Worm (Caenorhabditis elegans) whole organism, L3 larva: ENCODE measurements around the gene T26G10.4.

Experiments used
- R02D3.7 ChIP-seq: fragments of 150-350 bp; optimal IDR thresholded peaks from 2 replicates; lab custom pipeline; 2014; ENCODE audit warnings: missing biosample characterization, missing genetic modification characterization
- ZK546.5 ChIP-seq: sonication (generic microtip); optimal IDR thresholded peaks from 2 replicates; lab custom pipeline; 2017; ENCODE audit warnings: missing biosample characterization, missing genetic modification characterization
- aly-2 ChIP-seq: fragments of 150-350 bp; optimal IDR thresholded peaks from 2 replicates; lab custom pipeline; 2014; ENCODE audit warnings: missing biosample characterization, missing genetic modification characterization
- ama-1 ChIP-seq: fragments of 150-350 bp; optimal IDR thresholded peaks from 2 replicates; lab custom pipeline; 2018
- ceh-16 ChIP-seq: sonication (generic microtip); optimal IDR thresholded peaks from 2 replicates; lab custom pipeline; 2017; ENCODE audit warnings: missing biosample characterization, missing genetic modification characterization
- ceh-28 ChIP-seq: fragments of 150-350 bp; optimal IDR thresholded peaks from 2 replicates; lab custom pipeline; 2014; ENCODE audit warnings: missing biosample characterization, missing genetic modification reagents, missing genetic modification characterization
- ceh-82 ChIP-seq: fragments of 150-350 bp; optimal IDR thresholded peaks from 2 replicates; lab custom pipeline; 2014; ENCODE audit warnings: missing biosample characterization, missing genetic modification characterization
- ceh-9 ChIP-seq: sonication (generic microtip); optimal IDR thresholded peaks from 2 replicates; lab custom pipeline; 2018; ENCODE audit warnings: missing biosample characterization, missing genetic modification characterization
- egl-27 ChIP-seq: sonication (generic microtip); optimal IDR thresholded peaks from 4 replicates; lab custom pipeline; 2017; ENCODE audit warnings: missing biosample characterization, missing genetic modification reagents, missing genetic modification characterization
- egl-5 ChIP-seq: fragments of 150-350 bp; optimal IDR thresholded peaks from 2 replicates; lab custom pipeline; 2017; ENCODE audit warnings: missing biosample characterization, missing genetic modification reagents, missing genetic modification characterization, inconsistent platforms
- elt-1 ChIP-seq: fragments of 150-350 bp; optimal IDR thresholded peaks from 2 replicates; lab custom pipeline; 2014; ENCODE audit warnings: missing biosample characterization, missing genetic modification characterization
- elt-2 ChIP-seq: sonication (generic microtip); optimal IDR thresholded peaks from 2 replicates; lab custom pipeline; 2016; ENCODE audit warnings: missing genetic modification reagents, mild to moderate bottlenecking, missing genetic modification characterization, missing compliant biosample characterization
- eor-1 ChIP-seq, 2 experiments: fragments of 150-350 bp; optimal IDR thresholded peaks; 2 replicates each; lab custom pipeline; 2014 to 2018; ENCODE audit warnings: missing biosample characterization in 2 of 2, missing genetic modification characterization in 2 of 2
- fkh-10 ChIP-seq: sonication (generic microtip); optimal IDR thresholded peaks from 2 replicates; lab custom pipeline; 2017; ENCODE audit warnings: missing biosample characterization, missing genetic modification reagents, missing genetic modification characterization
- fkh-2 ChIP-seq: fragments of 150-350 bp; optimal IDR thresholded peaks from 2 replicates; lab custom pipeline; 2014; ENCODE audit warnings: missing biosample characterization, missing genetic modification reagents, missing genetic modification characterization
- fos-1 ChIP-seq: fragments of 150-350 bp; optimal IDR thresholded peaks from 2 replicates; lab custom pipeline; 2014; ENCODE audit warnings: missing biosample characterization, missing genetic modification characterization
- hmg-11 ChIP-seq: sonication (generic microtip); optimal IDR thresholded peaks from 2 replicates; lab custom pipeline; 2016; ENCODE audit warnings: missing genetic modification characterization, missing compliant biosample characterization
- jun-1 ChIP-seq: fragments of 150-350 bp; optimal IDR thresholded peaks from 2 replicates; lab custom pipeline; 2014; ENCODE audit warnings: missing biosample characterization, missing genetic modification reagents, missing genetic modification characterization
- lin-15B ChIP-seq: fragments of 150-350 bp; optimal IDR thresholded peaks from 2 replicates; lab custom pipeline; 2014; ENCODE audit warnings: missing biosample characterization, missing genetic modification characterization
- lin-39 ChIP-seq: fragments of 150-350 bp; optimal IDR thresholded peaks from 2 replicates; lab custom pipeline; 2018; ENCODE audit warnings: missing biosample characterization, missing genetic modification reagents, missing genetic modification characterization
- lsy-12 ChIP-seq: sonication (generic microtip); optimal IDR thresholded peaks from 2 replicates; lab custom pipeline; 2016; ENCODE audit warnings: mild to moderate bottlenecking, missing genetic modification characterization, missing compliant biosample characterization
- mdl-1 ChIP-seq: fragments of 150-350 bp; optimal IDR thresholded peaks from 2 replicates; lab custom pipeline; 2014; ENCODE audit warnings: missing biosample characterization, missing genetic modification characterization
- nfya-1 ChIP-seq: sonication (generic microtip); optimal IDR thresholded peaks from 2 replicates; lab custom pipeline; 2017; ENCODE audit warnings: missing genetic modification characterization, mild to moderate bottlenecking, missing compliant biosample characterization, antibody characterized with exemption, moderate library complexity; ENCODE audit not compliant: insufficient read depth
- nhr-11 ChIP-seq: fragments of 150-350 bp; optimal IDR thresholded peaks from 2 replicates; lab custom pipeline; 2014; ENCODE audit warnings: missing biosample characterization, missing genetic modification characterization
- nhr-12 ChIP-seq: fragments of 150-350 bp; optimal IDR thresholded peaks from 2 replicates; lab custom pipeline; 2014; ENCODE audit warnings: missing biosample characterization, missing genetic modification characterization
- nhr-23 ChIP-seq: fragments of 150-350 bp; optimal IDR thresholded peaks from 2 replicates; lab custom pipeline; 2014; ENCODE audit warnings: missing biosample characterization, missing genetic modification reagents, missing genetic modification characterization
- nhr-25 ChIP-seq: sonication (generic microtip); optimal IDR thresholded peaks from 2 replicates; lab custom pipeline; 2017; ENCODE audit warnings: missing biosample characterization, missing genetic modification characterization
- nhr-28 ChIP-seq: fragments of 150-350 bp; optimal IDR thresholded peaks from 2 replicates; lab custom pipeline; 2014; ENCODE audit warnings: missing biosample characterization, missing genetic modification characterization
- nhr-43 ChIP-seq: sonication (generic microtip); optimal IDR thresholded peaks from 2 replicates; lab custom pipeline; 2016; ENCODE audit warnings: mild to moderate bottlenecking, missing genetic modification characterization, missing compliant biosample characterization; ENCODE audit not compliant: poor library complexity, severe bottlenecking
- nhr-67 ChIP-seq: fragments of 150-350 bp; optimal IDR thresholded peaks from 2 replicates; lab custom pipeline; 2014; ENCODE audit warnings: missing biosample characterization, missing genetic modification characterization
- nhr-76 ChIP-seq: fragments of 150-350 bp; sonication (generic microtip); optimal IDR thresholded peaks from 5 replicates; lab custom pipeline; 2014; ENCODE audit warnings: missing biosample characterization, missing genetic modification characterization
- nhr-77 ChIP-seq: fragments of 150-350 bp; optimal IDR thresholded peaks from 2 replicates; lab custom pipeline; 2014; ENCODE audit warnings: missing biosample characterization, missing genetic modification characterization
- pha-4 ChIP-seq: fragments of 150-350 bp; optimal IDR thresholded peaks from 2 replicates; lab custom pipeline; 2014; ENCODE audit warnings: missing biosample characterization, missing genetic modification reagents, missing genetic modification characterization
- pqm-1 ChIP-seq: fragments of 150-350 bp; optimal IDR thresholded peaks from 2 replicates; lab custom pipeline; 2017; ENCODE audit warnings: missing biosample characterization, missing genetic modification characterization, inconsistent platforms
- sea-2 ChIP-seq: fragments of 150-350 bp; sonication (generic microtip); optimal IDR thresholded peaks from 4 replicates; lab custom pipeline; 2014; ENCODE audit warnings: missing biosample characterization, missing genetic modification reagents, missing genetic modification characterization
- skn-1 ChIP-seq: fragments of 150-350 bp; optimal IDR thresholded peaks from 2 replicates; lab custom pipeline; 2014; ENCODE audit warnings: missing biosample characterization, missing genetic modification characterization
- snpc-4 ChIP-seq: fragments of 150-350 bp; optimal IDR thresholded peaks from 2 replicates; lab custom pipeline; 2014; ENCODE audit warnings: missing biosample characterization, missing genetic modification characterization
- tbx-2 ChIP-seq: sonication (generic microtip); optimal IDR thresholded peaks from 2 replicates; lab custom pipeline; 2016; ENCODE audit warnings: mild to moderate bottlenecking, missing genetic modification characterization, missing compliant biosample characterization
- unc-62 ChIP-seq: fragments of 150-350 bp; sonication (generic microtip); optimal IDR thresholded peaks from 4 replicates; lab custom pipeline; 2014; ENCODE audit warnings: missing biosample characterization, missing genetic modification reagents, missing genetic modification characterization
- zag-1 ChIP-seq: fragments of 150-350 bp; optimal IDR thresholded peaks from 2 replicates; lab custom pipeline; 2014; ENCODE audit warnings: missing biosample characterization, missing genetic modification characterization
- ztf-11 ChIP-seq: fragments of 150-350 bp; optimal IDR thresholded peaks from 2 replicates; lab custom pipeline; 2014; ENCODE audit warnings: missing biosample characterization, missing genetic modification characterization
- ztf-4 ChIP-seq: fragments of 150-350 bp; optimal IDR thresholded peaks from 2 replicates; lab custom pipeline; 2014; ENCODE audit warnings: missing biosample characterization, missing genetic modification characterization

The T26G10.4 gene

ce11 chrIII:9393114-9393780 is 27.1 kb upstream of the T26G10.4 start, which contains the start of the genes gpr-2 and rgr-1:
Gene gpr-2, minus strand, starts transcription at chrIII:9393164.
Gene rgr-1, plus strand, starts transcription at chrIII:9393730.
- TF ChIP-seq lin-15B (tag; lab: Kevin White, UChicago) (peak; percentile 46), egl-27 (tag; lab: Kevin White, UChicago) (no peak), ceh-82 (tag; lab: Kevin White, UChicago) (no peak), snpc-4 (tag; lab: Kevin White, UChicago) (peak; percentile 35), mdl-1 (tag; lab: Kevin White, UChicago) (no peak), egl-5 (tag; lab: Kevin White, UChicago) (no peak), nhr-23 (tag; lab: Kevin White, UChicago) (peak; percentile 38), ceh-28 (no peak), nfya-1 (peak; percentile 53), zag-1 (tag; lab: Kevin White, UChicago) (no peak), skn-1 (tag; lab: Kevin White, UChicago) (peak; percentile 29), nhr-77 (no peak), hmg-11 (tag; lab: Kevin White, UChicago) (peak; percentile 36), ceh-9 (tag; lab: Kevin White, UChicago) (no peak), pha-4 (tag; lab: Kevin White, UChicago) (peak; percentile 47), R02D3.7 (tag; lab: Kevin White, UChicago) (no peak)

DNA sequence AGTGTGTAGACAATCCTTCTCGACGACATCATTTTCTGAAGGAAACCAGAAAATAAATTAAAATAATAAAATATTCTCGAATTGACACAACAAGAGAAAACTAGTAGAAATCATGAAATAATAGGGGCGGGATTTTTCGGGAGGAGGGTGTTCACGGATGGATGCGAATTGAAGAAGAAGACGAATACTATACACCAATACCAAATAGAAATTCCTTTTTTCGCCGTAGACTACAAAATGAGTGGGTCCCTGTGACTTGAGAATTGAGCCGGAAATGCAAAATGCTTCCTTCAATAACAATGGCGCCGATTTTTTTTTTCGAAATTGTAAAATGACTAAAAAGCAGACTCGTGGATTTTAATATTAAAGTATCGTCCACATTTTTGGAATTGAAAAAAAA is 19.3 kb upstream of the T26G10.4 start, which contains the start of gene nlp-48:
Gene nlp-48 (minus strand): TSS at position 101 of the 400 bp plus-strand sequence.
- TF ChIP-seq nhr-12 (tag; lab: Kevin White, UChicago) (no peak), egl-27 (tag; lab: Kevin White, UChicago) (no peak), aly-2 (tag; lab: Kevin White, UChicago) (no peak), ztf-4 (tag; lab: Kevin White, UChicago) (no peak), fkh-2 (no peak), ZK546.5 (tag; lab: Kevin White, UChicago) (no peak), nhr-76 (no peak), sea-2 (no peak), fos-1 (no peak), nhr-67 (tag; lab: Kevin White, UChicago) (no peak), zag-1 (tag; lab: Kevin White, UChicago) (no peak), unc-62 (GFP tag; lab: Kevin White, UChicago) (no peak), ceh-28 (no peak), fkh-10 (GFP tag; lab: Kevin White, UChicago) (no peak)

- TF ChIP-seq zag-1 (tag; lab: Kevin White, UChicago) (no peak), ceh-9 (tag; lab: Kevin White, UChicago) (no peak), lin-39 (tag; lab: Kevin White, UChicago) (peak; percentile 31), nhr-12 (tag; lab: Kevin White, UChicago) (no peak), fkh-2 (no peak), jun-1 (peak; percentile 19), nhr-77 (peak; percentile 52), nhr-11 (tag; lab: Kevin White, UChicago) (no peak), lin-15B (tag; lab: Kevin White, UChicago) (peak; percentile 95), aly-2 (tag; lab: Kevin White, UChicago) (no peak), R02D3.7 (tag; lab: Kevin White, UChicago) (peak; percentile 97), elt-1 (no peak), nhr-25 (tag; lab: Kevin White, UChicago) (peak; percentile 41), ceh-82 (tag; lab: Kevin White, UChicago) (no peak), nhr-28 (tag; lab: Kevin White, UChicago) (no peak), nhr-23 (tag; lab: Kevin White, UChicago) (peak; percentile 61), ztf-11 (tag; lab: Kevin White, UChicago) (no peak), eor-1 (tag; optimal IDR thresholded peaks at IDR 0.05; lab: Kevin White, UChicago) (no peak), elt-2 (tag; lab: Kevin White, UChicago) (peak; percentile 31), sea-2 (no peak), tbx-2 (tag; lab: Kevin White, UChicago) (peak; percentile 19), ceh-16 (tag; lab: Kevin White, UChicago) (no peak), lsy-12 (peak; percentile 9), egl-27 (tag; lab: Kevin White, UChicago) (no peak), nfya-1 (peak; percentile 73), skn-1 (tag; lab: Kevin White, UChicago) (peak; percentile 31), ceh-28 (peak; percentile 55), fkh-10 (GFP tag; lab: Kevin White, UChicago) (peak; percentile 7), pqm-1 (peak; percentile 19), nhr-67 (tag; lab: Kevin White, UChicago) (no peak), ama-1 (lab: Kevin White, UChicago) (no peak), egl-5 (tag; lab: Kevin White, UChicago) (no peak), hmg-11 (tag; lab: Kevin White, UChicago) (peak; percentile 30), pha-4 (tag; lab: Kevin White, UChicago) (peak; percentile 40), nhr-43 (tag; lab: Kevin White, UChicago) (peak; percentile 59), snpc-4 (tag; lab: Kevin White, UChicago) (peak; percentile 80)
These were observed 13.7 kb upstream of the T26G10.4 start, which contains the start of gene T26G10.1 for ce11 chrIII:9406600-9406999. Gene T26G10.1, minus strand, starts transcription at chrIII:9406641.
